Fruit fly (Drosophila melanogaster) whole organism, pupa: ENCODE measurements around the gene CCAP-R.
A peak's percentile ranks its signal among the peaks of the same experiment; 100 is the strongest.

Experiments
- CG10348 ChIP-seq: fragments of 200-800 bp; sonication (Bioruptor generic); IDR thresholded peaks from 2 replicates; pipeline ENCODE4 v1.3.6; 2022; ENCODE audit warnings: missing biosample characterization, missing genetic modification characterization
- CG12605 ChIP-seq: fragments of 200-800 bp; sonication (Bioruptor generic); IDR thresholded peaks from 2 replicates; pipeline ENCODE4 v1.3.6; 2022; ENCODE audit warnings: missing biosample characterization, missing genetic modification characterization
- CG13204 ChIP-seq: fragments of 200-800 bp; sonication (Bioruptor generic); optimal IDR thresholded peaks from 2 replicates; lab custom pipeline; 2018; ENCODE audit warnings: missing biosample characterization, mild to moderate bottlenecking, missing genetic modification characterization, moderate library complexity
- CG14655 ChIP-seq: fragments of 200-800 bp; sonication (Bioruptor generic); optimal IDR thresholded peaks from 3 replicates; lab custom pipeline; 2017; ENCODE audit warnings: mild to moderate bottlenecking, missing biosample characterization, missing genetic modification reagents, missing genetic modification characterization
- CG15710 ChIP-seq: fragments of 200-800 bp; sonication (Bioruptor generic); optimal IDR thresholded peaks from 2 replicates; lab custom pipeline; 2018; ENCODE audit warnings: missing biosample characterization, mild to moderate bottlenecking, missing genetic modification characterization, moderate library complexity
- CG17806 ChIP-seq: fragments of 200-800 bp; sonication (Bioruptor generic); optimal IDR thresholded peaks from 2 replicates; lab custom pipeline; 2018; ENCODE audit warnings: missing biosample characterization, mild to moderate bottlenecking, missing genetic modification characterization, moderate library complexity
- CG32121 ChIP-seq: fragments of 200-800 bp; sonication (Bioruptor generic); IDR thresholded peaks from 2 replicates; pipeline ENCODE4 v1.3.6; 2022; ENCODE audit warnings: missing biosample characterization, missing genetic modification characterization
- CG34367 ChIP-seq: fragments of 200-800 bp; sonication (Bioruptor generic); optimal IDR thresholded peaks from 2 replicates; lab custom pipeline; 2018; ENCODE audit warnings: missing biosample characterization, mild to moderate bottlenecking, missing genetic modification characterization
- CG4496 ChIP-seq: fragments of 200-800 bp; sonication (Bioruptor generic); IDR thresholded peaks from 3 replicates; pipeline ENCODE4 v1.3.6; 2022; ENCODE audit warnings: missing biosample characterization, missing genetic modification characterization
- CG8159 ChIP-seq: fragments of 200-800 bp; sonication (Bioruptor generic); optimal IDR thresholded peaks from 3 replicates; lab custom pipeline; 2018; ENCODE audit warnings: missing biosample characterization, mild to moderate bottlenecking, missing genetic modification characterization, moderate library complexity
- CG8301 ChIP-seq: fragments of 200-800 bp; sonication (Bioruptor generic); optimal IDR thresholded peaks from 2 replicates; lab custom pipeline; 2018; ENCODE audit warnings: missing biosample characterization, mild to moderate bottlenecking, missing genetic modification characterization
- CG9948 ChIP-seq: fragments of 200-800 bp; sonication (Bioruptor generic); optimal IDR thresholded peaks from 2 replicates; lab custom pipeline; 2018; ENCODE audit warnings: missing biosample characterization, mild to moderate bottlenecking, missing genetic modification characterization, moderate library complexity
- D1 ChIP-seq: fragments of 200-800 bp; sonication (Bioruptor generic); optimal IDR thresholded peaks from 2 replicates; lab custom pipeline; 2018; ENCODE audit warnings: missing biosample characterization, mild to moderate bottlenecking, missing genetic modification characterization, moderate library complexity
- EcR ChIP-seq: fragments of 200-800 bp; sonication (Bioruptor generic); optimal IDR thresholded peaks from 3 replicates; lab custom pipeline; 2019; ENCODE audit warnings: missing biosample characterization, missing genetic modification characterization, mild to moderate bottlenecking, moderate library complexity, missing genetic modification reagents
- Ets98B ChIP-seq: fragments of 200-800 bp; sonication (Bioruptor generic); IDR thresholded peaks from 2 replicates; pipeline ENCODE4 v1.3.6; 2022; ENCODE audit warnings: missing biosample characterization, missing genetic modification characterization
- Pif1A ChIP-seq: fragments of 200-800 bp; sonication (Bioruptor generic); optimal IDR thresholded peaks from 3 replicates; lab custom pipeline; 2016; ENCODE audit warnings: missing biosample characterization, missing genetic modification characterization
- Pif1B ChIP-seq: fragments of 200-800 bp; sonication (Bioruptor generic); optimal IDR thresholded peaks from 3 replicates; lab custom pipeline; 2016; ENCODE audit warnings: missing biosample characterization, missing genetic modification characterization
- Snoo ChIP-seq: fragments of 200-800 bp; sonication (Bioruptor generic); optimal IDR thresholded peaks from 3 replicates; lab custom pipeline; 2017; ENCODE audit warnings: missing biosample characterization, mild to moderate bottlenecking, missing genetic modification characterization, inconsistent platforms
- fd96Ca ChIP-seq: fragments of 200-800 bp; sonication (Bioruptor generic); IDR thresholded peaks from 3 replicates; pipeline ENCODE4 v1.3.6; 2022; ENCODE audit warnings: missing biosample characterization, missing genetic modification characterization
- gl ChIP-seq: fragments of 200-800 bp; sonication (Bioruptor generic); optimal IDR thresholded peaks from 2 replicates; lab custom pipeline; 2018; ENCODE audit warnings: missing biosample characterization, mild to moderate bottlenecking, missing genetic modification characterization
- rn ChIP-seq: fragments of 200-800 bp; sonication (Bioruptor generic); IDR thresholded peaks from 2 replicates; pipeline ENCODE4 v1.3.6; 2022; ENCODE audit warnings: missing biosample characterization, missing genetic modification characterization

CCAP-R gene

dm6 chr3R:25906722-25907121 lies 49.3 kb downstream of the CCAP-R start, which contains the start of gene kumpel:
TSS of gene kumpel (plus strand) at chr3R:25907022.
- TF ChIP-seq CG10348 (GFP tag; lab: Robert Waterston, UW) = no peak
- no peak for TF ChIP-seq Snoo
- no peak for TF ChIP-seq CG14655 (GFP tag; lab: Kevin White, UChicago)
- TF ChIP-seq CG8301 (tag; lab: Kevin White, UChicago) = no peak
- no peak for TF ChIP-seq CG17806 (tag; lab: Kevin White, UChicago)
- no peak for TF ChIP-seq fd96Ca (GFP tag; lab: Robert Waterston, UW)

- TF ChIP-seq CG34367 (tag; lab: Kevin White, UChicago) (no peak), Snoo (no peak), CG8159 (tag; lab: Kevin White, UChicago) (no peak), CG13204 (GFP tag; lab: Kevin White, UChicago) (no peak), gl (tag; lab: Kevin White, UChicago) (no peak)
These were observed 53.7 kb downstream of the CCAP-R start, which contains the start of gene CG31089 for dm6 chr3R:25902343-25902742. TSS of gene CG31089 (plus strand) at chr3R:25902643.

- TF ChIP-seq Pif1B (GFP tag; lab: Kevin White, UChicago) = no peak
- TF ChIP-seq CG9948 (tag; lab: Kevin White, UChicago) = no peak
- no peak for TF ChIP-seq gl (tag; lab: Kevin White, UChicago)
- no peak for TF ChIP-seq D1 (tag; lab: Kevin White, UChicago)
- no peak for TF ChIP-seq CG13204 (GFP tag; lab: Kevin White, UChicago)
- TF ChIP-seq Pif1A = no peak
- TF ChIP-seq CG34367 (tag; lab: Kevin White, UChicago) = no peak
- no peak for TF ChIP-seq rn (GFP tag; lab: Robert Waterston, UW)
- TF ChIP-seq CG17806 (tag; lab: Kevin White, UChicago) = no peak
- no peak for TF ChIP-seq CG10348 (GFP tag; lab: Robert Waterston, UW)
- no peak for TF ChIP-seq CG4496 (GFP tag; lab: Robert Waterston, UW)
- TF ChIP-seq Snoo = no peak
- TF ChIP-seq CG15710 = no peak
- TF ChIP-seq CG8159 (tag; lab: Kevin White, UChicago) = no peak
- TF ChIP-seq EcR (GFP tag; lab: Kevin White, UChicago) = no peak
- no peak for TF ChIP-seq CG32121 (GFP tag; lab: Robert Waterston, UW)
- TF ChIP-seq fd96Ca (GFP tag; lab: Robert Waterston, UW) = no peak
- no peak for TF ChIP-seq CG12605
- no peak for TF ChIP-seq Ets98B
- TF ChIP-seq, all 21 proteins: peak for 0
These were observed 56.4 kb downstream of the CCAP-R start, which contains the start of gene CG31091 for dm6 chr3R:25899690-25900089. TSS of gene CG31091 (plus strand) at chr3R:25899903.

- TF ChIP-seq Snoo (no peak), CG15710 (no peak), fd96Ca (GFP tag; lab: Robert Waterston, UW) (no peak), CG17806 (tag; lab: Kevin White, UChicago) (no peak), CG4496 (GFP tag; lab: Robert Waterston, UW) (no peak), rn (GFP tag; lab: Robert Waterston, UW) (no peak), gl (tag; lab: Kevin White, UChicago) (no peak), Pif1A (no peak), CG14655 (GFP tag; lab: Kevin White, UChicago) (no peak), CG8301 (tag; lab: Kevin White, UChicago) (no peak), CG8159 (tag; lab: Kevin White, UChicago) (no peak), EcR (GFP tag; lab: Kevin White, UChicago) (no peak), CG32121 (GFP tag; lab: Robert Waterston, UW) (no peak), CG12605 (no peak), CG13204 (GFP tag; lab: Kevin White, UChicago) (no peak), CG10348 (GFP tag; lab: Robert Waterston, UW) (no peak), Pif1B (GFP tag; lab: Kevin White, UChicago) (no peak), CG9948 (tag; lab: Kevin White, UChicago) (no peak), D1 (tag; lab: Kevin White, UChicago) (no peak), Ets98B (no peak)
These were observed 58.9 kb downstream of the CCAP-R start, which contains the start of gene Mco3 for dm6 chr3R:25897176-25897575. TSS of gene Mco3 (plus strand) at chr3R:25897476.

DNA sequence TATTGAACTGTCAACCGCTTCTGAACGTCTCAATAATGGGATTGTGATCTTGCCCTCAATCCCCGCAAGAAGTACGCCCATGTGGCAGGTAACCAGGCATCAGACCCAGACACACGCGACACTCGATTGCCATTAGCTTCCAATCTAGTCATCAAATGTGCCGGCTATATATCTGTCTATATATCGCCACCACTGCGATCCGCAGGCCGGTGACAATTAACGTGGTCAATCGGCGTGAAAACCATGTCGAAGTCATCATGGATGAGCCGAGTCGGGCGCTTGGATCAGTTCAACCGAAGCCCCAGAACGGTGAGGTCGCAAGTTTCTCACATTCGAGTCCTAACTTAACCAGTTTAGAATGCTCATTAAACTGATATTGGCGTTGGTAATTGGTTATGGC lies 60.5 kb downstream of the CCAP-R start, which contains the start of gene Sodq:
Sodq (plus strand) TSS at position 301 of the 400 bp plus-strand sequence.
- no peak for TF ChIP-seq D1 (tag; lab: Kevin White, UChicago)
- no peak for TF ChIP-seq EcR (GFP tag; lab: Kevin White, UChicago)
- no peak for TF ChIP-seq CG14655 (GFP tag; lab: Kevin White, UChicago)

dm6 chr3R:25893272-25893671 lies 62.8 kb downstream of the CCAP-R start, which contains the start of gene CG5913:
TSS of gene CG5913 (plus strand) at chr3R:25893495.
- no peak for TF ChIP-seq CG14655 (GFP tag; lab: Kevin White, UChicago)
- no peak for TF ChIP-seq Ets98B
- peak; percentile 68 for TF ChIP-seq D1 (tag; lab: Kevin White, UChicago)
